Worm (Caenorhabditis elegans): ENCODE results near the gene ddl-3.

The ddl-3 gene

DNA sequence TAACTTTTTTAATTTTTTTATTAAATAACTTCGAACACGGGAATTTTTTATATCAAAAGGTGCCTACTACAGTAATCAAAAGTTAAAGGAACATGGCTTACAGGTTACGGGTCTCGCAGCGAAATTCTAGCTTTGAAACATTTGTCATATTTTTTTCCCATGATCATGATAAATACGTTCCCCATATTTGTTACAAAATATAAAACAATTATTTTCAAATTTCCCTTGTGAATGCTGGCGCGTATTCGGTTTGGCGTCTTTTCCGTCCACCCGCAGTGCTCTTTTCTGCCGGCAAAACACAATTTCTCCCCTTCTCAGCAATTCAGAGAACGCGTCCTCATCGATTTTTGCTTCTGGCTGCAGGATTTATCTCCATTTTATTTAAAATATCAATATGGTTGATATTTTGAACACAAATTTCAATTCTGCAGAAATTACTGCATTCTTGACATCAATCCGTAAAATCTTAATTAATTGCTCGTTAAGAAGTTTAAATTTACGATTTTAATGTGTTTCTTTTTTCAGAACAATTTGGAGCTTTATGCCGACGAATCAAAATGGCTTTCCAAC lies 21.0 kb upstream of the ddl-3 start, which contains the start of gene imb-2 (continued):
- peak; percentile 58 for TF ChIP-seq lin-15B (tag; optimal IDR thresholded peaks at IDR 0.05)
- TF ChIP-seq dpl-1 (GFP tag; optimal IDR thresholded peaks at IDR 0.05): peak; percentile 60 to 83 (median 72)
- TF ChIP-seq tbx-2 (tag; optimal IDR thresholded peaks at IDR 0.05): peak; percentile 4
- TF ChIP-seq rnt-1 (tag; optimal IDR thresholded peaks at IDR 0.05): peak; percentile 32
- peak; percentile 70 for TF ChIP-seq fkh-8 (tag; optimal IDR thresholded peaks at IDR 0.05)
- TF ChIP-seq nhr-12 (tag; optimal IDR thresholded peaks at IDR 0.05): no peak
- TF ChIP-seq zag-1 (tag; optimal IDR thresholded peaks at IDR 0.05): no peak
- peak; percentile 51 for TF ChIP-seq F16B12.6 (tag; optimal IDR thresholded peaks at IDR 0.05)
- TF ChIP-seq ceh-63 (GFP tag; optimal IDR thresholded peaks at IDR 0.05): no peak
- TF ChIP-seq C16A3.4 (tag; optimal IDR thresholded peaks at IDR 0.05): peak; percentile 51

DNA sequence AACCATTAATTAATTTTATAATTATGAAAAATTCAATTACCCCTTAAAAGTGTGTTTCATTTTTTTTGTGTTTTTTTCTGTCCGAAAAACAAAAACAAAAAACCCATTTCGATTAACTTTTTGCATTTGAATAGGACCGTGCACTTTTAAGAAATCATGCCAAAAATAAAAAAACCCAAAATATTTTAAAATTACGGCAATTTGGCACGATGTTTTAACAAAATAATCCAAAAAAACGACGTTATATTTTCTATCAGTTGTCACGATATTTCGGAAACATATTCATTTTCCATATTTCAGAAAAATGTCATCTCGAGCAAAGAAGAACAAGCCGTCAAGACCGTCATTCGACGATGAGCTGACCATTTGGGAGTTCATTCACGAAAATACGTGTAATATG lies 17.5 kb upstream of the ddl-3 start, which contains the start of gene tebp-1:
Gene tebp-1, plus strand, starts transcription at position 301 of the 400 bp plus-strand sequence.
- TF ChIP-seq ceh-63 (GFP tag; optimal IDR thresholded peaks at IDR 0.05): no peak
- TF ChIP-seq efl-1 (optimal IDR thresholded peaks at IDR 0.05): no peak
- TF ChIP-seq efl-1 (GFP tag; optimal IDR thresholded peaks at IDR 0.05 in 1 of 2): peak in 1 of 2 experiments; percentile 2

- TF ChIP-seq elt-3 (tag; optimal IDR thresholded peaks at IDR 0.05) (no peak), sox-4 (tag; optimal IDR thresholded peaks at IDR 0.05) (no peak), fkh-10 (GFP tag; optimal IDR thresholded peaks at IDR 0.05) (no peak), lin-35 (GFP tag; optimal IDR thresholded peaks at IDR 0.05) (no peak), zag-1 (tag; optimal IDR thresholded peaks at IDR 0.05) (no peak), sptf-1 (tag; optimal IDR thresholded peaks at IDR 0.05) (no peak), ztf-4 (tag; optimal IDR thresholded peaks at IDR 0.05) (no peak), grh-1 (GFP tag; IDR thresholded peaks at IDR 0.05) (no peak), lin-13 (GFP tag; optimal IDR thresholded peaks at IDR 0.05) (no peak), unc-130 (tag; optimal IDR thresholded peaks at IDR 0.05) (no peak), nhr-84 (tag; optimal IDR thresholded peaks at IDR 0.05) (no peak), mab-9 (GFP tag; IDR thresholded peaks at IDR 0.05) (no peak), unc-86 (tag; optimal IDR thresholded peaks at IDR 0.05) (no peak), snpc-4 (tag; optimal IDR thresholded peaks at IDR 0.05) (no peak), swsn-7 (tag; optimal IDR thresholded peaks at IDR 0.05) (no peak), xbp-1 (tag; optimal IDR thresholded peaks at IDR 0.05) (no peak), zip-4 (GFP tag; optimal IDR thresholded peaks at IDR 0.05) (no peak)
Measured at ce11 chrII:14360675-14361074, 16.4 kb upstream of the ddl-3 start.

DNA sequence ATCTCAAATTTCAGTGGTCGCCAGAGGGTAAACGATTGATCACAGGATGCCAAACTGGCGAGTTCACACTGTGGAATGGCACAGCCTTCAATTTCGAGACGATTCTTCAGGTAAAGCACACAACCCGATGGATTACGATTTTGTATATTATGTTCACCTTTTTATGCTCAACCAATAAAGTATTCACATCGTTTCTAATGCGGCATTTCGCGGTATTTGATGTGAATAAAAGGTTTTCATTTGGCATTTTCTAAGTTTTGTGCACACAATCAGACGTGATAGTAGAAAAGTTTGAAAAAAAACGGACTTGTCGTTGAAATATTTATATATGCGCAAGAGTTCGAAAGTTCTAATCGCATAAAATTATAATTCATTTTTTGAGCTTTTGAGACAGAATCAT lies 14.8 kb upstream of the ddl-3 start:
- no peak for TF ChIP-seq lin-39 (tag; optimal IDR thresholded peaks at IDR 0.05)
- TF ChIP-seq efl-1 (optimal IDR thresholded peaks at IDR 0.05): no peak
- TF ChIP-seq efl-1 (GFP tag; optimal IDR thresholded peaks at IDR 0.05 in 1 of 2): peak in 1 of 2 experiments; percentile 34

ce11 chrII:14357936-14358416 lies 13.7 kb upstream of the ddl-3 start, which contains the start of the genes agl-1 and pfs-2:
TSS of gene agl-1 (minus strand) at chrII:14358113.
TSS of gene pfs-2 (plus strand) at chrII:14358366.
- peak; percentile 84 for TF ChIP-seq skn-1 (tag; optimal IDR thresholded peaks at IDR 0.05)
- TF ChIP-seq alr-1 (tag; optimal IDR thresholded peaks at IDR 0.05; ENCODE audit: borderline replicate concordance): no peak
- no peak for TF ChIP-seq efl-3 (GFP tag; optimal IDR thresholded peaks at IDR 0.05)
- TF ChIP-seq dsc-1 (tag; optimal IDR thresholded peaks at IDR 0.05): peak; percentile 68
- TF ChIP-seq ets-5 (GFP tag; IDR thresholded peaks at IDR 0.05): no peak
- no peak for TF ChIP-seq fkh-4 (tag; optimal IDR thresholded peaks at IDR 0.05; ENCODE audit: borderline replicate concordance)
- peak; percentile 71 for TF ChIP-seq nhr-19 (GFP tag; conservative IDR thresholded peaks at IDR 0.05)
- TF ChIP-seq pag-3 (tag; optimal IDR thresholded peaks at IDR 0.05; ENCODE audit: borderline replicate concordance, insufficient read depth): no peak
- no peak for TF ChIP-seq tlp-1 (tag; optimal IDR thresholded peaks at IDR 0.05)
- no peak for TF ChIP-seq zip-4 (GFP tag; optimal IDR thresholded peaks at IDR 0.05)
- no peak; the same call in 1 of the 2 replicates for TF ChIP-seq mab-9 (GFP tag; IDR thresholded peaks at IDR 0.05)
- TF ChIP-seq unc-86 (tag; optimal IDR thresholded peaks at IDR 0.05): peak; percentile 31
- peak; percentile 43 to 81 (median 65) for TF ChIP-seq ceh-82 (tag; optimal IDR thresholded peaks at IDR 0.05)
- TF ChIP-seq isw-1 (GFP tag; IDR thresholded peaks at IDR 0.05): peak; percentile 38; the same call in 1 of the 2 replicates
- TF ChIP-seq ces-1 (GFP tag; optimal IDR thresholded peaks at IDR 0.05): no peak
- no peak for TF ChIP-seq fkh-10 (GFP tag; optimal IDR thresholded peaks at IDR 0.05)
- peak; percentile 69 for TF ChIP-seq swsn-7 (tag; optimal IDR thresholded peaks at IDR 0.05)
- no peak for TF ChIP-seq elt-2 (tag; optimal IDR thresholded peaks at IDR 0.05)
- peak; percentile 80 for TF ChIP-seq lin-14 (GFP tag; optimal IDR thresholded peaks at IDR 0.05)
- TF ChIP-seq sptf-1 (tag; optimal IDR thresholded peaks at IDR 0.05): no peak
- no peak for TF ChIP-seq aha-1 (tag; optimal IDR thresholded peaks at IDR 0.05)
- no peak for TF ChIP-seq aly-2 (tag; optimal IDR thresholded peaks at IDR 0.05)

Data from whole organism, L1 larva.